Fruit fly (Drosophila melanogaster) whole organism, embryonic: ENCODE measurements around the gene CG10638.
A peak's percentile ranks its signal among the peaks of the same experiment; 100 is the strongest.

Experiments
- CG10366 ChIP-seq: fragments of 200-800 bp; sonication (Bioruptor generic); IDR thresholded peaks from 2 replicates; pipeline ENCODE4 v1.3.6; 2022; ENCODE audit warnings: missing biosample characterization, missing genetic modification characterization
- CG10565 ChIP-seq: fragments of 200-800 bp; sonication (Bioruptor generic); optimal IDR thresholded peaks from 3 replicates; lab custom pipeline; 2016; ENCODE audit warnings: missing biosample characterization, mild to moderate bottlenecking, missing genetic modification characterization
- CG13287 ChIP-seq: fragments of 200-800 bp; sonication (Bioruptor generic); IDR thresholded peaks from 2 replicates; pipeline ENCODE4 v1.3.6; 2022; ENCODE audit warnings: missing biosample characterization, missing genetic modification characterization; ENCODE audit not compliant: partially characterized antibody
- CG13894 ChIP-seq: fragments of 200-800 bp; sonication (Bioruptor generic); optimal IDR thresholded peaks from 3 replicates; lab custom pipeline; 2018; ENCODE audit warnings: missing biosample characterization, mild to moderate bottlenecking, missing genetic modification characterization, moderate library complexity
- CG14050 ChIP-seq: fragments of 200-800 bp; sonication (Bioruptor generic); IDR thresholded peaks from 3 replicates; pipeline ENCODE4 v1.3.6; 2022; ENCODE audit warnings: missing biosample characterization, missing genetic modification characterization
- CG15601 ChIP-seq: fragments of 200-800 bp; sonication (Bioruptor generic); optimal IDR thresholded peaks from 3 replicates; lab custom pipeline; 2019; ENCODE audit warnings: missing biosample characterization, mild to moderate bottlenecking, missing genetic modification characterization, moderate library complexity
- CG1602 ChIP-seq: fragments of 200-800 bp; sonication (Bioruptor generic); optimal IDR thresholded peaks from 3 replicates; lab custom pipeline; 2016; ENCODE audit warnings: missing biosample characterization, missing genetic modification characterization
- CG17186 ChIP-seq: fragments of 200-800 bp; sonication (Bioruptor generic); optimal IDR thresholded peaks from 3 replicates; lab custom pipeline; 2017; ENCODE audit warnings: missing biosample characterization, missing genetic modification reagents, missing genetic modification characterization
- CG2116 ChIP-seq: fragments of 200-800 bp; sonication (Bioruptor generic); optimal IDR thresholded peaks from 3 replicates; lab custom pipeline; 2018; ENCODE audit warnings: missing biosample characterization, mild to moderate bottlenecking, missing genetic modification characterization
- CG2889 ChIP-seq: fragments of 200-800 bp; sonication (Bioruptor generic); IDR thresholded peaks from 3 replicates; pipeline ENCODE4 v1.3.6; 2022; ENCODE audit warnings: missing biosample characterization, missing genetic modification characterization
- CG30020 ChIP-seq: fragments of 200-800 bp; optimal IDR thresholded peaks from 2 replicates; lab custom pipeline; 2019; ENCODE audit warnings: missing biosample characterization, mild to moderate bottlenecking, missing genetic modification characterization, moderate library complexity
- CG3407 ChIP-seq: fragments of 200-800 bp; sonication (Bioruptor generic); optimal IDR thresholded peaks from 2 replicates; lab custom pipeline; 2018; ENCODE audit warnings: missing biosample characterization, mild to moderate bottlenecking, missing genetic modification characterization
- CG3847 ChIP-seq: fragments of 200-800 bp; sonication (Bioruptor generic); IDR thresholded peaks from 2 replicates; pipeline ENCODE4 v1.3.6; 2022; ENCODE audit warnings: missing biosample characterization, missing genetic modification characterization
- CG4328 ChIP-seq: fragments of 200-800 bp; sonication (Bioruptor generic); optimal IDR thresholded peaks from 3 replicates; lab custom pipeline; 2017; ENCODE audit warnings: missing biosample characterization, missing genetic modification reagents, missing genetic modification characterization
- CG6689 ChIP-seq: fragments of 200-800 bp; sonication (Bioruptor generic); IDR thresholded peaks from 2 replicates; pipeline ENCODE4 v1.3.6; 2022; ENCODE audit warnings: missing biosample characterization, missing genetic modification characterization
- CG9727 ChIP-seq: fragments of 200-800 bp; sonication (Bioruptor generic); optimal IDR thresholded peaks from 3 replicates; lab custom pipeline; 2017; ENCODE audit warnings: missing biosample characterization, mild to moderate bottlenecking, missing genetic modification characterization
- CHES-1-like ChIP-seq: fragments of 200-800 bp; sonication (Bioruptor generic); optimal IDR thresholded peaks from 2 replicates; lab custom pipeline; 2016; ENCODE audit warnings: missing biosample characterization, missing genetic modification characterization
- Dek ChIP-seq: fragments of 200-800 bp; sonication (Bioruptor generic); optimal IDR thresholded peaks from 3 replicates; lab custom pipeline; 2019; ENCODE audit warnings: missing biosample characterization, mild to moderate bottlenecking, missing genetic modification characterization, moderate library complexity
- Dll ChIP-seq: fragments of 200-800 bp; sonication (Bioruptor generic); IDR thresholded peaks from 4 replicates; pipeline ENCODE4 v1.3.6; 2022; ENCODE audit warnings: missing biosample characterization, missing genetic modification characterization; ENCODE audit not compliant: partially characterized antibody
- Doc3 ChIP-seq: fragments of 200-800 bp; sonication (Bioruptor generic); IDR thresholded peaks from 3 replicates; pipeline ENCODE4 v1.3.6; 2022; ENCODE audit warnings: missing biosample characterization, missing genetic modification characterization; ENCODE audit not compliant: partially characterized antibody
- Dp ChIP-seq: fragments of 200-800 bp; sonication (Bioruptor generic); optimal IDR thresholded peaks from 2 replicates; lab custom pipeline; 2018; ENCODE audit warnings: missing biosample characterization, mild to moderate bottlenecking, missing genetic modification characterization, moderate library complexity
- Dref ChIP-seq: fragments of 200-800 bp; sonication (Bioruptor generic); IDR thresholded peaks from 2 replicates; pipeline ENCODE4 v1.3.6; 2022; ENCODE audit warnings: missing biosample characterization, missing genetic modification characterization
- E2f1 ChIP-seq: fragments of 200-800 bp; sonication (Bioruptor generic); IDR thresholded peaks from 2 replicates; pipeline ENCODE4 v1.3.6; 2022; ENCODE audit warnings: missing biosample characterization, missing genetic modification characterization
- E2f2 ChIP-seq: fragments of 200-800 bp; sonication (Bioruptor generic); IDR thresholded peaks from 2 replicates; pipeline ENCODE4 v1.3.6; 2022; ENCODE audit warnings: missing biosample characterization, missing genetic modification characterization
- Elba2 ChIP-seq: fragments of 200-800 bp; sonication (Bioruptor generic); optimal IDR thresholded peaks from 3 replicates; lab custom pipeline; 2016; ENCODE audit warnings: missing biosample characterization, missing genetic modification characterization
- Ets97D ChIP-seq: fragments of 200-800 bp; sonication (Bioruptor generic); optimal IDR thresholded peaks from 3 replicates; lab custom pipeline; 2016; ENCODE audit warnings: missing biosample characterization, missing genetic modification characterization
- Fer1 ChIP-seq: fragments of 200-800 bp; sonication (Bioruptor generic); optimal IDR thresholded peaks from 2 replicates; lab custom pipeline; 2017; ENCODE audit warnings: missing biosample characterization, mild to moderate bottlenecking, missing genetic modification characterization
- NFAT ChIP-seq: fragments of 200-800 bp; sonication (Bioruptor generic); IDR thresholded peaks from 2 replicates; pipeline ENCODE4 v1.3.6; 2022; ENCODE audit warnings: missing biosample characterization, missing genetic modification characterization
- NfI ChIP-seq: fragments of 200-800 bp; sonication (Bioruptor generic); optimal IDR thresholded peaks from 3 replicates; lab custom pipeline; 2018; ENCODE audit warnings: missing biosample characterization, mild to moderate bottlenecking, missing genetic modification characterization, moderate library complexity
- Ravus ChIP-seq: fragments of 200-800 bp; sonication (Bioruptor generic); IDR thresholded peaks from 2 replicates; pipeline ENCODE4 v1.3.6; 2022; ENCODE audit warnings: missing biosample characterization, missing genetic modification characterization
- ap ChIP-seq: fragments of 200-800 bp; sonication (Bioruptor generic); IDR thresholded peaks from 2 replicates; pipeline ENCODE4 v1.3.6; 2022; ENCODE audit warnings: missing biosample characterization, missing genetic modification characterization
- bsh ChIP-seq, 2 experiments: fragments of 200-800 bp; sonication (Bioruptor generic); optimal IDR thresholded peaks; 2 replicates each; lab custom pipeline; 2017 to 2018; ENCODE audit warnings: mild to moderate bottlenecking in 2 of 2, missing biosample characterization in 2 of 2, missing genetic modification characterization in 2 of 2, moderate library complexity in 1 of 2
- ci ChIP-seq: fragments of 200-800 bp; sonication (Bioruptor generic); IDR thresholded peaks from 3 replicates; pipeline ENCODE4 v1.3.6; 2022; ENCODE audit warnings: missing biosample characterization, missing genetic modification characterization
- dmrt99B ChIP-seq: fragments of 200-800 bp; sonication (Bioruptor generic); optimal IDR thresholded peaks from 2 replicates; lab custom pipeline; 2018; ENCODE audit warnings: missing biosample characterization, mild to moderate bottlenecking, missing genetic modification characterization, moderate library complexity
- eyg ChIP-seq: fragments of 200-800 bp; sonication (Bioruptor generic); optimal IDR thresholded peaks from 3 replicates; lab custom pipeline; 2016; ENCODE audit warnings: missing biosample characterization, missing genetic modification characterization
- grn ChIP-seq: fragments of 200-800 bp; sonication (Bioruptor generic); optimal IDR thresholded peaks from 3 replicates; lab custom pipeline; 2017; ENCODE audit warnings: missing biosample characterization, missing genetic modification characterization
- jigr1 ChIP-seq: fragments of 200-800 bp; sonication (Bioruptor generic); IDR thresholded peaks from 3 replicates; pipeline ENCODE4 v1.3.6; 2022; ENCODE audit warnings: missing biosample characterization, missing genetic modification characterization
- kah ChIP-seq: fragments of 200-800 bp; sonication (Bioruptor generic); optimal IDR thresholded peaks from 2 replicates; lab custom pipeline; 2018; ENCODE audit warnings: missing biosample characterization, mild to moderate bottlenecking, missing genetic modification characterization
- kay ChIP-seq: fragments of 200-800 bp; sonication (Bioruptor generic); optimal IDR thresholded peaks from 2 replicates; lab custom pipeline; 2016; ENCODE audit warnings: missing biosample characterization, missing genetic modification characterization
- lab ChIP-seq: fragments of 200-800 bp; sonication (Bioruptor generic); optimal IDR thresholded peaks from 3 replicates; lab custom pipeline; 2017; ENCODE audit warnings: missing biosample characterization, missing genetic modification characterization, mild to moderate bottlenecking, moderate library complexity, missing genetic modification reagents
- nmo ChIP-seq: fragments of 200-800 bp; sonication (Bioruptor generic); optimal IDR thresholded peaks from 2 replicates; lab custom pipeline; 2018; ENCODE audit warnings: missing biosample characterization, mild to moderate bottlenecking, missing genetic modification characterization, moderate library complexity
- nom ChIP-seq: fragments of 200-800 bp; sonication (Bioruptor generic); optimal IDR thresholded peaks from 2 replicates; lab custom pipeline; 2017; ENCODE audit warnings: missing biosample characterization, missing genetic modification characterization, mild to moderate bottlenecking, moderate library complexity, missing genetic modification reagents
- oc ChIP-seq: fragments of 200-800 bp; sonication (Bioruptor generic); optimal IDR thresholded peaks from 2 replicates; lab custom pipeline; 2018; ENCODE audit warnings: missing biosample characterization, mild to moderate bottlenecking, missing genetic modification characterization, moderate library complexity
- p53 ChIP-seq: fragments of 200-800 bp; sonication (Bioruptor generic); optimal IDR thresholded peaks from 2 replicates; lab custom pipeline; 2016; ENCODE audit warnings: missing biosample characterization, missing genetic modification characterization
- sc ChIP-seq, 3 experiments: fragments of >200 bp in 2 of 3; fragments of 200-800 bp in 1 of 3; sonication (Bioruptor generic) in 1 of 3; optimal IDR thresholded peaks; 2 replicates in 2 of 3; 3 replicates in 1 of 3; lab custom pipeline; 2017; ENCODE audit warnings: mild to moderate bottlenecking in 1 of 3, missing biosample characterization in 1 of 3, missing genetic modification characterization in 1 of 3, missing genetic modification reagents in 1 of 3
- sens ChIP-seq: fragments of 200-800 bp; sonication (Bioruptor generic); peaks from one replicate; lab custom pipeline; 2016; ENCODE audit warnings: missing biosample characterization, missing genetic modification characterization
- seq ChIP-seq: fragments of 200-800 bp; sonication (Bioruptor generic); IDR thresholded peaks from 2 replicates; pipeline ENCODE4 v1.3.6; 2022; ENCODE audit warnings: missing biosample characterization, missing genetic modification characterization
- slbo ChIP-seq: fragments of 200-800 bp; sonication (Bioruptor generic); IDR thresholded peaks from 2 replicates; pipeline ENCODE4 v1.3.6; 2022; ENCODE audit warnings: missing biosample characterization, missing genetic modification characterization
- trem ChIP-seq: fragments of 200-800 bp; optimal IDR thresholded peaks from 3 replicates; lab custom pipeline; 2019; ENCODE audit warnings: missing biosample characterization, mild to moderate bottlenecking, missing genetic modification characterization, moderate library complexity
- trh ChIP-seq: fragments of 200-800 bp; sonication (Bioruptor generic); optimal IDR thresholded peaks from 2 replicates; lab custom pipeline; 2016; ENCODE audit warnings: missing biosample characterization, missing genetic modification characterization
- zen2 ChIP-seq: fragments of 200-800 bp; sonication (Bioruptor generic); IDR thresholded peaks from 3 replicates; pipeline ENCODE4 v1.3.6; 2022; ENCODE audit warnings: missing biosample characterization, missing genetic modification characterization; ENCODE audit not compliant: partially characterized antibody

CG10638 gene

DNA sequence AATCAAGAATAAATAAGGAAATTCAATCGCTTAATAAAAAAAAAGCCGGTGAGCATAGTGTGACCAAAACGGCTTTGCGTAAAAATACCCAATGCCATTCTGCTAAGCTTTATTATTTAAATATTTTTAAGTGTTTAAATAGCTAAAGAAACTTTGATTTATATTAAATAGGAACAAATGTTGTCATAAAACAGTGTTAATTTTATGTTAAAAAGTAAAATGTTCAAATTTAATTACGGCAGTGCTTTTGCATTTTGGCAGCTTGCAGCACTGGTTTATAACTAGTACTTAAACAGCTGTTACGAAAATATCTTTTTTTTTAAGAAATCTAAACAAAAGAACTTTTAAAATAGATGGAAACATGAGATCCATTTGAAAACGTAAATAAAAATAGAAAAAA lies at the start of gene CG10638, which contains the start of gene CG10681 (continued):
- TF ChIP-seq Dek (tag; lab: Kevin White, UChicago), result peak; percentile 20
- no peak for TF ChIP-seq sc (optimal IDR thresholded peaks at IDR 0.05; lab: Kevin White, UChicago)
- TF ChIP-seq sc (GFP tag; optimal IDR thresholded peaks at IDR 0.05; lab: Kevin White, UChicago), result no peak
- peak; percentile 91 for TF ChIP-seq sens (GFP tag; lab: Kevin White, UChicago)
- no peak for TF ChIP-seq eyg (GFP tag; lab: Kevin White, UChicago)
- peak; percentile 27 for TF ChIP-seq NfI (GFP tag; lab: Kevin White, UChicago)
- peak; percentile 3 for TF ChIP-seq CHES-1-like (GFP tag; lab: Kevin White, UChicago)
- no peak for TF ChIP-seq CG4328
- TF ChIP-seq Elba2 (GFP tag; lab: Kevin White, UChicago), result no peak
- peak; percentile 52 for TF ChIP-seq Ets97D (GFP tag; lab: Kevin White, UChicago)
- peak; percentile 67 for TF ChIP-seq CG3847
- TF ChIP-seq CG10366 (GFP tag; lab: Robert Waterston, UW), result no peak
- TF ChIP-seq Fer1 (GFP tag; lab: Kevin White, UChicago), result peak; percentile 71
- peak; percentile 18 for TF ChIP-seq CG13894 (tag; lab: Kevin White, UChicago)
- no peak for TF ChIP-seq ci (GFP tag; lab: Robert Waterston, UW)
- TF ChIP-seq CG15601 (tag; lab: Kevin White, UChicago), result peak; percentile 31
- no peak for TF ChIP-seq p53
- TF ChIP-seq grn (GFP tag; lab: Kevin White, UChicago), result no peak
- no peak for TF ChIP-seq E2f1 (GFP tag; lab: Robert Waterston, UW)
- peak; percentile 65 for TF ChIP-seq CG13287
- peak; percentile 51; the same call in 1 of the 2 replicates for TF ChIP-seq E2f2
- TF ChIP-seq CG17186 (GFP tag; lab: Kevin White, UChicago), result no peak
- peak; percentile 14 for TF ChIP-seq CG1602 (GFP tag; lab: Kevin White, UChicago)
- TF ChIP-seq kay (GFP tag; lab: Kevin White, UChicago), result peak; percentile 48
- TF ChIP-seq Doc3 (GFP tag; lab: Robert Waterston, UW), result no peak
- TF ChIP-seq ap (GFP tag; lab: Robert Waterston, UW), result no peak
- TF ChIP-seq lab (GFP tag; lab: Kevin White, UChicago), result peak; percentile 15
- TF ChIP-seq trem (tag; lab: Kevin White, UChicago), result peak; percentile 98
- TF ChIP-seq jigr1 (GFP tag; lab: Robert Waterston, UW), result no peak
- peak; percentile 33 for TF ChIP-seq CG30020 (tag; lab: Kevin White, UChicago)
- no peak for TF ChIP-seq Dref (GFP tag; lab: Robert Waterston, UW)
- peak; percentile 55 for TF ChIP-seq nmo (GFP tag; lab: Kevin White, UChicago)
- peak in 1 of 2 experiments; percentile 46 for TF ChIP-seq bsh (GFP tag; optimal IDR thresholded peaks at IDR 0.05; lab: Kevin White, UChicago)
- no peak for TF ChIP-seq Ravus (GFP tag; lab: Robert Waterston, UW)
- TF ChIP-seq slbo (GFP tag; lab: Robert Waterston, UW), result peak; percentile 24; the same call in 1 of the 2 replicates
- TF ChIP-seq nom (GFP tag; lab: Kevin White, UChicago), result peak; percentile 30
- TF ChIP-seq CG14050 (GFP tag; lab: Robert Waterston, UW), result no peak
- no peak for TF ChIP-seq zen2 (GFP tag; lab: Robert Waterston, UW)
- no peak for TF ChIP-seq seq (GFP tag; lab: Robert Waterston, UW)
- TF ChIP-seq CG9727 (GFP tag; lab: Kevin White, UChicago), result peak; percentile 26
- no peak for TF ChIP-seq CG6689
- no peak for TF ChIP-seq oc (tag; lab: Kevin White, UChicago)
- no peak for TF ChIP-seq kah (GFP tag; lab: Kevin White, UChicago)
- 0 out of 4 replicates have a peak, but pooled peaks have one; percentile 11 for TF ChIP-seq Dll (GFP tag; lab: Robert Waterston, UW)
- TF ChIP-seq Dp (GFP tag; lab: Kevin White, UChicago), result peak; percentile 49
- TF ChIP-seq NFAT (GFP tag; lab: Robert Waterston, UW), result no peak
- no peak for TF ChIP-seq CG2889 (GFP tag; lab: Robert Waterston, UW)
- TF ChIP-seq CG10565 (GFP tag; lab: Kevin White, UChicago), result no peak
- TF ChIP-seq CG3407 (GFP tag; lab: Kevin White, UChicago), result no peak
- no peak for TF ChIP-seq dmrt99B (tag; lab: Kevin White, UChicago)
- TF ChIP-seq trh (GFP tag; lab: Kevin White, UChicago), result no peak
- peak; percentile 95 for TF ChIP-seq CG2116 (GFP tag; lab: Kevin White, UChicago)
